Worm (Caenorhabditis elegans) whole organism, mixed stage, embryonic: ENCODE measurements around the gene Y53F4B.36.

Experiments
- ceh-83 ChIP-seq: fragments of 200-800 bp; sonication (Bioruptor generic); optimal IDR thresholded peaks from 2 replicates; lab custom pipeline; 2018; ENCODE audit warnings: mild to moderate bottlenecking, missing genetic modification characterization, missing compliant biosample characterization
- elt-1 ChIP-seq: sonication (generic microtip); optimal IDR thresholded peaks from 2 replicates; lab custom pipeline; 2017; ENCODE audit warnings: missing genetic modification characterization, mild to moderate bottlenecking, missing compliant biosample characterization, antibody characterized with exemption, moderate library complexity, borderline replicate concordance; ENCODE audit not compliant: insufficient read depth
- flh-1 ChIP-seq: fragments of 200-800 bp; sonication (Bioruptor generic); optimal IDR thresholded peaks from 2 replicates; lab custom pipeline; 2018; ENCODE audit warnings: mild to moderate bottlenecking, missing genetic modification characterization, moderate library complexity, missing compliant biosample characterization
- lin-32 ChIP-seq: fragments of 200-800 bp; sonication (Bioruptor generic); optimal IDR thresholded peaks from 2 replicates; lab custom pipeline; 2018; ENCODE audit warnings: mild to moderate bottlenecking, missing genetic modification characterization, missing compliant biosample characterization
- mab-5 ChIP-seq: fragments of 150-350 bp; optimal IDR thresholded peaks from 2 replicates; lab custom pipeline; 2014; ENCODE audit warnings: missing biosample characterization, missing genetic modification characterization
- nhr-12 ChIP-seq: fragments of 150-350 bp; optimal IDR thresholded peaks from 2 replicates; lab custom pipeline; 2014; ENCODE audit warnings: missing biosample characterization, missing genetic modification characterization
- nhr-237 ChIP-seq: fragments of 150-350 bp; optimal IDR thresholded peaks from 2 replicates; lab custom pipeline; 2014; ENCODE audit warnings: missing biosample characterization, missing genetic modification characterization
- nhr-76 ChIP-seq: sonication (generic microtip); optimal IDR thresholded peaks from 2 replicates; lab custom pipeline; 2017; ENCODE audit warnings: missing biosample characterization, missing genetic modification characterization
- pha-4 ChIP-seq: fragments of 150-350 bp; optimal IDR thresholded peaks from 2 replicates; lab custom pipeline; 2018; ENCODE audit warnings: missing biosample characterization, missing genetic modification reagents, missing genetic modification characterization
- unc-39 ChIP-seq: fragments of 150-350 bp; optimal IDR thresholded peaks from 2 replicates; lab custom pipeline; 2014; ENCODE audit warnings: missing biosample characterization, missing genetic modification characterization
- unc-62 ChIP-seq: fragments of 150-350 bp; optimal IDR thresholded peaks from 2 replicates; lab custom pipeline; 2014; ENCODE audit warnings: missing biosample characterization, missing genetic modification reagents, missing genetic modification characterization

DNA sequence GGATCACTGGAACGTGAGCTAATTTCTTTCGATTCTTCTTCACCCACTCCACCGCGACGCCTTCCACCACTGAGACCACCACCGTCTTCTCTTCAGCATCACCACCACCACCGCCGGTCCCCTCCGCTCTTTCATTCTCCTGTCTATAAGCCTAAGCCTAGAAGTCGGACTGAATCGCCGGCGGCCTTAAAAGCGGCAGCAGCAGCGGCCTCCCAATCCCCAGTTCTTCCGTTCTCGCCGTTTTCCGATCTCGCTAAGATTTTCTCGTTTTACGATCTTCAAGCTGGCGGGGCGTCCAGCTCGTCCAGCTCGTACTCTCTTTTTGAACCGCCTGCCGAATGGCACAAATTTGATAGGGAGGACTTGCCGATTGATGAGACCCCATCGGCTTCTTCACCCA is 50.4 kb downstream of the Y53F4B.36 start:
- TF ChIP-seq pha-4 (tag; lab: Kevin White, UChicago) (no peak), unc-39 (no peak), nhr-237 (tag; lab: Kevin White, UChicago) (no peak), flh-1 (GFP tag; lab: Kevin White, UChicago) (no peak), nhr-12 (tag; lab: Kevin White, UChicago) (no peak), unc-62 (GFP tag; lab: Kevin White, UChicago) (no peak), mab-5 (tag; lab: Kevin White, UChicago) (no peak), elt-1 (tag; lab: Kevin White, UChicago) (no peak), nhr-76 (tag; lab: Kevin White, UChicago) (no peak), ceh-83 (no peak), lin-32 (GFP tag; lab: Kevin White, UChicago) (no peak)
